Fruit fly (Drosophila melanogaster) whole organism, embryonic: ENCODE data around the gene CG12379.

Experiments
- Asciz ChIP-seq: fragments of 200-800 bp; sonication (Bioruptor generic); optimal IDR thresholded peaks from 2 replicates; lab custom pipeline; 2017; ENCODE audit warnings: missing biosample characterization, mild to moderate bottlenecking, missing genetic modification characterization, missing genetic modification reagents
- CG11093 ChIP-seq: fragments of 200-800 bp; sonication (Bioruptor generic); IDR thresholded peaks from 3 replicates; pipeline ENCODE4 v1.3.6; 2022; ENCODE audit warnings: missing biosample characterization, missing genetic modification characterization
- CG12155 ChIP-seq: fragments of 200-800 bp; sonication (Bioruptor generic); optimal IDR thresholded peaks from 3 replicates; lab custom pipeline; 2016; ENCODE audit warnings: missing biosample characterization, missing genetic modification characterization
- CG12744 ChIP-seq: fragments of 200-800 bp; sonication (Bioruptor generic); optimal IDR thresholded peaks from 2 replicates; lab custom pipeline; 2016; ENCODE audit warnings: missing biosample characterization, missing genetic modification characterization
- CG14667 ChIP-seq: fragments of 200-800 bp; sonication (Bioruptor generic); IDR thresholded peaks from 2 replicates; pipeline ENCODE4 v1.3.6; 2022; ENCODE audit warnings: missing biosample characterization, missing genetic modification characterization
- CG1602 ChIP-seq: fragments of 200-800 bp; sonication (Bioruptor generic); optimal IDR thresholded peaks from 3 replicates; lab custom pipeline; 2016; ENCODE audit warnings: missing biosample characterization, missing genetic modification characterization
- CG2120 ChIP-seq: fragments of 200-800 bp; sonication (Bioruptor generic); optimal IDR thresholded peaks from 3 replicates; lab custom pipeline; 2016; ENCODE audit warnings: missing biosample characterization, missing genetic modification characterization
- CG6765 ChIP-seq: fragments of 200-800 bp; sonication (Bioruptor generic); optimal IDR thresholded peaks from 3 replicates; lab custom pipeline; 2017; ENCODE audit warnings: missing biosample characterization, mild to moderate bottlenecking, missing genetic modification characterization
- NfI ChIP-seq: fragments of 200-800 bp; sonication (Bioruptor generic); optimal IDR thresholded peaks from 3 replicates; lab custom pipeline; 2018; ENCODE audit warnings: missing biosample characterization, mild to moderate bottlenecking, missing genetic modification characterization, moderate library complexity
- Xbp1 ChIP-seq: fragments of 200-800 bp; sonication (Bioruptor generic); optimal IDR thresholded peaks from 3 replicates; lab custom pipeline; 2016; ENCODE audit warnings: missing biosample characterization, mild to moderate bottlenecking, missing genetic modification characterization
- psq ChIP-seq: fragments of 200-800 bp; sonication (Bioruptor generic); optimal IDR thresholded peaks from 2 replicates; lab custom pipeline; 2017; ENCODE audit warnings: missing biosample characterization, missing genetic modification characterization
- run ChIP-seq: fragments of 200-800 bp; sonication (Bioruptor generic); optimal IDR thresholded peaks from 3 replicates; lab custom pipeline; 2018; ENCODE audit warnings: missing biosample characterization, mild to moderate bottlenecking, missing genetic modification characterization
- tgo ChIP-seq: fragments of 200-800 bp; sonication (Bioruptor generic); IDR thresholded peaks from 3 replicates; pipeline ENCODE4 v1.3.6; 2022; ENCODE audit warnings: missing biosample characterization, missing genetic modification characterization
- vfl ChIP-seq: fragments of 200-800 bp; sonication (Bioruptor generic); optimal IDR thresholded peaks from 2 replicates; lab custom pipeline; 2016; ENCODE audit warnings: missing biosample characterization, missing genetic modification characterization

DNA sequence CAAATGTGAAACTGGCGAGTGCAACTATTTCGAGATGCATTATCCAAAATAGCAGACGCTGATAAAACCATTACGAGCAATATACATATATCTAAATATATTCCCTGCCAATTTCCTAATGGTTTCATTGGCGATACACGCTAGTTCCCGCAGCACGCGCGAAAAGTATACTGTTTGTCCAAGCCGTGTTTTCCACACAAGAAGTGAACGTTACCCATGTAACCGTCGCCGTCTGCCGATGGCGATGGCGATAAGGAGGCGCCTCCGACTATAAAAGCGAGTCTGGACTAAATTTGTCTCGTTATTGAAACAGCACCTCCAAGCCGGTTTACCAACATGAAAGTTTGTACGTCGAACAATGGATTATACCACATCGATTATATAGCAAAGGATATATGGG lies 45.0 kb upstream of the CG12379 start, which contains the start of gene CG43673:
- no peak for TF ChIP-seq CG1602 (GFP tag; lab: Kevin White, UChicago)
- TF ChIP-seq tgo (GFP tag; lab: Robert Waterston, UW), result no peak
- TF ChIP-seq CG2120 (GFP tag; lab: Kevin White, UChicago), result no peak
- TF ChIP-seq CG14667 (GFP tag; lab: Robert Waterston, UW), result no peak
- no peak for TF ChIP-seq NfI (GFP tag; lab: Kevin White, UChicago)
- no peak for TF ChIP-seq CG12744 (GFP tag; lab: Kevin White, UChicago)
- TF ChIP-seq CG12155 (GFP tag; lab: Kevin White, UChicago), result no peak
- no peak for TF ChIP-seq CG11093 (GFP tag; lab: Robert Waterston, UW)
- TF ChIP-seq psq (GFP tag; lab: Kevin White, UChicago), result no peak
- no peak for TF ChIP-seq Xbp1 (GFP tag; lab: Kevin White, UChicago)
- TF ChIP-seq run, result no peak
- no peak for TF ChIP-seq vfl (GFP tag; lab: Kevin White, UChicago)
- no peak for TF ChIP-seq Asciz (GFP tag; lab: Kevin White, UChicago)
- no peak for TF ChIP-seq CG6765
